Fruit fly (Drosophila melanogaster) whole organism, embryonic: ENCODE data around the gene edin.

Experiments
- Bteb2 ChIP-seq: fragments of 200-800 bp; sonication (Bioruptor generic); optimal IDR thresholded peaks from 2 replicates; lab custom pipeline; 2016; ENCODE audit warnings: missing biosample characterization, missing genetic modification characterization
- C15 ChIP-seq: fragments of 200-800 bp; sonication (Bioruptor generic); IDR thresholded peaks from 3 replicates; pipeline ENCODE4 v1.3.6; 2022; ENCODE audit warnings: missing biosample characterization, missing genetic modification characterization
- CG10147 ChIP-seq: fragments of 200-800 bp; sonication (Bioruptor generic); optimal IDR thresholded peaks from 2 replicates; lab custom pipeline; 2019; ENCODE audit warnings: missing biosample characterization, mild to moderate bottlenecking, missing genetic modification characterization, moderate library complexity
- CG11560 ChIP-seq: fragments of 200-800 bp; sonication (Bioruptor generic); IDR thresholded peaks from 3 replicates; pipeline ENCODE4 v1.3.6; 2022; ENCODE audit warnings: missing biosample characterization, missing genetic modification characterization
- CG12219 ChIP-seq: fragments of 200-800 bp; sonication (Bioruptor generic); optimal IDR thresholded peaks from 3 replicates; lab custom pipeline; 2018; ENCODE audit warnings: missing biosample characterization, mild to moderate bottlenecking, missing genetic modification characterization
- CG1233 ChIP-seq: fragments of 200-800 bp; sonication (Bioruptor generic); optimal IDR thresholded peaks from 4 replicates; lab custom pipeline; 2018; ENCODE audit warnings: missing biosample characterization, mild to moderate bottlenecking, missing genetic modification characterization
- CG12769 ChIP-seq: fragments of 200-800 bp; sonication (Bioruptor generic); optimal IDR thresholded peaks from 2 replicates; lab custom pipeline; 2019; ENCODE audit warnings: missing biosample characterization, mild to moderate bottlenecking, missing genetic modification characterization, moderate library complexity
- CG14050 ChIP-seq: fragments of 200-800 bp; sonication (Bioruptor generic); IDR thresholded peaks from 3 replicates; pipeline ENCODE4 v1.3.6; 2022; ENCODE audit warnings: missing biosample characterization, missing genetic modification characterization
- CG17186 ChIP-seq: fragments of 200-800 bp; sonication (Bioruptor generic); optimal IDR thresholded peaks from 3 replicates; lab custom pipeline; 2017; ENCODE audit warnings: missing biosample characterization, missing genetic modification reagents, missing genetic modification characterization
- CG17328 ChIP-seq: fragments of 200-800 bp; sonication (Bioruptor generic); IDR thresholded peaks from 2 replicates; pipeline ENCODE4 v1.3.6; 2022; ENCODE audit warnings: missing biosample characterization, missing genetic modification characterization
- CG17912 ChIP-seq: fragments of 200-800 bp; sonication (Bioruptor generic); optimal IDR thresholded peaks from 2 replicates; lab custom pipeline; 2018; ENCODE audit warnings: missing biosample characterization, mild to moderate bottlenecking, missing genetic modification characterization
- CG18764 ChIP-seq: fragments of 200-800 bp; sonication (Bioruptor generic); optimal IDR thresholded peaks from 3 replicates; lab custom pipeline; 2016; ENCODE audit warnings: missing biosample characterization, missing genetic modification characterization
- CG2875 ChIP-seq: fragments of 200-800 bp; sonication (Bioruptor generic); optimal IDR thresholded peaks from 2 replicates; lab custom pipeline; 2017; ENCODE audit warnings: missing biosample characterization, mild to moderate bottlenecking, missing genetic modification characterization, missing genetic modification reagents
- CG3065 ChIP-seq: fragments of 200-800 bp; sonication (Bioruptor generic); optimal IDR thresholded peaks from 2 replicates; lab custom pipeline; 2016; ENCODE audit warnings: missing biosample characterization, missing genetic modification characterization
- CG6791 ChIP-seq: fragments of 200-800 bp; sonication (Bioruptor generic); IDR thresholded peaks from 3 replicates; pipeline ENCODE4 v1.3.6; 2022; ENCODE audit warnings: missing biosample characterization, missing genetic modification characterization; ENCODE audit not compliant: partially characterized antibody
- CG7745 ChIP-seq: fragments of 200-800 bp; sonication (Bioruptor generic); optimal IDR thresholded peaks from 2 replicates; lab custom pipeline; 2018; ENCODE audit warnings: missing biosample characterization, mild to moderate bottlenecking, missing genetic modification characterization, moderate library complexity
- CG7987 ChIP-seq: fragments of 200-800 bp; sonication (Bioruptor generic); optimal IDR thresholded peaks from 2 replicates; lab custom pipeline; 2018; ENCODE audit warnings: missing biosample characterization, mild to moderate bottlenecking, missing genetic modification characterization, moderate library complexity
- CG9437 ChIP-seq: fragments of 200-800 bp; sonication (Bioruptor generic); optimal IDR thresholded peaks from 2 replicates; lab custom pipeline; 2018; ENCODE audit warnings: missing biosample characterization, mild to moderate bottlenecking, missing genetic modification characterization
- CG9797 ChIP-seq: fragments of 200-800 bp; sonication (Bioruptor generic); optimal IDR thresholded peaks from 3 replicates; lab custom pipeline; 2018; ENCODE audit warnings: missing biosample characterization, mild to moderate bottlenecking, missing genetic modification characterization
- Dp ChIP-seq: fragments of 200-800 bp; sonication (Bioruptor generic); optimal IDR thresholded peaks from 2 replicates; lab custom pipeline; 2018; ENCODE audit warnings: missing biosample characterization, mild to moderate bottlenecking, missing genetic modification characterization, moderate library complexity
- Ets97D ChIP-seq: fragments of 200-800 bp; sonication (Bioruptor generic); optimal IDR thresholded peaks from 3 replicates; lab custom pipeline; 2016; ENCODE audit warnings: missing biosample characterization, missing genetic modification characterization
- Gsc ChIP-seq: fragments of 200-800 bp; sonication (Bioruptor generic); IDR thresholded peaks from 2 replicates; pipeline ENCODE4 v1.3.6; 2022; ENCODE audit warnings: missing biosample characterization, missing genetic modification characterization
- HLHmδ ChIP-seq: fragments of 200-800 bp; sonication (Bioruptor generic); optimal IDR thresholded peaks from 2 replicates; lab custom pipeline; 2018; ENCODE audit warnings: missing biosample characterization, mild to moderate bottlenecking, missing genetic modification characterization, moderate library complexity
- Hand ChIP-seq: fragments of 200-800 bp; sonication (Bioruptor generic); optimal IDR thresholded peaks from 2 replicates; lab custom pipeline; 2017; ENCODE audit warnings: mild to moderate bottlenecking, missing biosample characterization, missing genetic modification reagents, missing genetic modification characterization
- Hsf ChIP-seq: fragments of 200-800 bp; sonication (Bioruptor generic); optimal IDR thresholded peaks from 3 replicates; lab custom pipeline; 2016; ENCODE audit warnings: missing biosample characterization, missing genetic modification characterization
- MESR4 ChIP-seq: fragments of 200-800 bp; sonication (Bioruptor generic); optimal IDR thresholded peaks from 2 replicates; lab custom pipeline; 2018; ENCODE audit warnings: missing biosample characterization, mild to moderate bottlenecking, missing genetic modification characterization, moderate library complexity
- Med ChIP-seq: fragments of 200-800 bp; sonication (Bioruptor generic); peaks from one replicate; lab custom pipeline; 2016; ENCODE audit warnings: missing biosample characterization, missing genetic modification characterization, mild to moderate bottlenecking, inconsistent platforms, moderate library complexity
- Myb ChIP-seq: fragments of 200-800 bp; sonication (Bioruptor generic); optimal IDR thresholded peaks from 2 replicates; lab custom pipeline; 2016; ENCODE audit warnings: missing biosample characterization, missing genetic modification characterization
- Ravus ChIP-seq: fragments of 200-800 bp; sonication (Bioruptor generic); IDR thresholded peaks from 2 replicates; pipeline ENCODE4 v1.3.6; 2022; ENCODE audit warnings: missing biosample characterization, missing genetic modification characterization
- Sry-δ ChIP-seq: fragments of 200-800 bp; sonication (Bioruptor generic); optimal IDR thresholded peaks from 2 replicates; lab custom pipeline; 2016; ENCODE audit warnings: missing biosample characterization, missing genetic modification characterization
- ato ChIP-seq: fragments of 200-800 bp; sonication (Bioruptor generic); IDR thresholded peaks from 2 replicates; pipeline ENCODE4 v1.3.6; 2022; ENCODE audit warnings: missing biosample characterization, missing genetic modification characterization; ENCODE audit not compliant: partially characterized antibody
- chinmo ChIP-seq: fragments of 200-800 bp; sonication (Bioruptor generic); IDR thresholded peaks from 4 replicates; pipeline ENCODE4 v1.3.6; 2022; ENCODE audit warnings: missing biosample characterization, missing genetic modification characterization; ENCODE audit not compliant: partially characterized antibody
- crol ChIP-seq: fragments of 200-800 bp; sonication (Bioruptor generic); IDR thresholded peaks from 2 replicates; pipeline ENCODE4 v1.3.6; 2022; ENCODE audit warnings: missing biosample characterization, missing genetic modification characterization
- danr ChIP-seq: fragments of 200-800 bp; sonication (Bioruptor generic); IDR thresholded peaks from 2 replicates; pipeline ENCODE4 v1.3.6; 2022; ENCODE audit warnings: missing biosample characterization, missing genetic modification characterization
- disco-r ChIP-seq: fragments of 200-800 bp; sonication (Bioruptor generic); optimal IDR thresholded peaks from 2 replicates; lab custom pipeline; 2016; ENCODE audit warnings: missing biosample characterization, missing genetic modification characterization
- dpn ChIP-seq, 2 experiments: fragments of 200-800 bp; sonication (Bioruptor generic); optimal IDR thresholded peaks; 3 replicates each; lab custom pipeline; 2016; ENCODE audit warnings: missing biosample characterization in 2 of 2, missing genetic modification characterization in 2 of 2
- dysf ChIP-seq: fragments of 200-800 bp; sonication (Bioruptor generic); IDR thresholded peaks from 3 replicates; pipeline ENCODE4 v1.3.6; 2022; ENCODE audit warnings: missing biosample characterization, missing genetic modification characterization
- fu2 ChIP-seq: fragments of 200-800 bp; sonication (Bioruptor generic); optimal IDR thresholded peaks from 2 replicates; lab custom pipeline; 2016; ENCODE audit warnings: missing biosample characterization, missing genetic modification characterization
- ind ChIP-seq: fragments of 200-800 bp; sonication (Bioruptor generic); optimal IDR thresholded peaks from 3 replicates; lab custom pipeline; 2016; ENCODE audit warnings: missing biosample characterization, missing genetic modification characterization
- kah ChIP-seq: fragments of 200-800 bp; sonication (Bioruptor generic); optimal IDR thresholded peaks from 2 replicates; lab custom pipeline; 2018; ENCODE audit warnings: missing biosample characterization, mild to moderate bottlenecking, missing genetic modification characterization
- klu ChIP-seq: fragments of 200-800 bp; sonication (Bioruptor generic); IDR thresholded peaks from 2 replicates; pipeline ENCODE4 v1.3.6; 2022; ENCODE audit warnings: missing biosample characterization, missing genetic modification characterization
- knrl ChIP-seq: fragments of 200-800 bp; sonication (Bioruptor generic); IDR thresholded peaks from 3 replicates; pipeline ENCODE4 v1.3.6; 2022; ENCODE audit warnings: missing biosample characterization, missing genetic modification characterization; ENCODE audit not compliant: partially characterized antibody
- lmd ChIP-seq: fragments of 200-800 bp; sonication (Bioruptor generic); IDR thresholded peaks from 2 replicates; pipeline ENCODE4 v1.3.6; 2022; ENCODE audit warnings: missing biosample characterization, missing genetic modification characterization
- otp ChIP-seq: fragments of 200-800 bp; sonication (Bioruptor generic); IDR thresholded peaks from 3 replicates; pipeline ENCODE4, ENCODE4 v1.3.6; 2022; ENCODE audit warnings: missing biosample characterization, missing genetic modification characterization
- prd ChIP-seq, 3 experiments: fragments of >200 bp in 2 of 3; fragments of 200-800 bp in 1 of 3; sonication (Bioruptor generic) in 1 of 3; optimal IDR thresholded peaks in 2 of 3; IDR thresholded peaks in 1 of 3; 2 replicates in 2 of 3; 3 replicates in 1 of 3; pipeline versions ENCODE4 v1.3.6 to Lab custom; 2017 to 2022; ENCODE audit warnings: missing biosample characterization in 1 of 3, missing genetic modification characterization in 1 of 3
- schlank ChIP-seq: fragments of 200-800 bp; sonication (Bioruptor generic); optimal IDR thresholded peaks from 2 replicates; lab custom pipeline; 2018; ENCODE audit warnings: missing biosample characterization, mild to moderate bottlenecking, missing genetic modification characterization
- sim ChIP-seq: fragments of 200-800 bp; sonication (Bioruptor generic); IDR thresholded peaks from 2 replicates; pipeline ENCODE4 v1.3.6; 2022; ENCODE audit warnings: missing biosample characterization, missing genetic modification characterization
- slou ChIP-seq: fragments of 200-800 bp; sonication (Bioruptor generic); optimal IDR thresholded peaks from 3 replicates; lab custom pipeline; 2016; ENCODE audit warnings: missing biosample characterization, missing genetic modification characterization
- tgo ChIP-seq: fragments of 200-800 bp; sonication (Bioruptor generic); IDR thresholded peaks from 3 replicates; pipeline ENCODE4 v1.3.6; 2022; ENCODE audit warnings: missing biosample characterization, missing genetic modification characterization
- zen ChIP-seq: fragments of 200-800 bp; sonication (Bioruptor generic); optimal IDR thresholded peaks from 3 replicates; lab custom pipeline; 2018; ENCODE audit warnings: missing biosample characterization, mild to moderate bottlenecking, missing genetic modification characterization, moderate library complexity

The edin gene

dm6 chr3L:17474711-17475451 lies 19.8 kb upstream of the edin start, which contains the start of the genes UQCR-Q and CG46525 (continued):
- TF ChIP-seq Bteb2 (GFP tag; lab: Kevin White, UChicago) (no peak), Myb (peak; percentile 68), knrl (GFP tag; lab: Robert Waterston, UW) (peak; percentile 22; the same call in 1 of the 3 replicates), CG18764 (no peak), disco-r (no peak), Hand (GFP tag; lab: Kevin White, UChicago) (no peak), CG10147 (no peak), prd (optimal IDR thresholded peaks at IDR 0.05; lab: Kevin White, UChicago) (no peak), prd (GFP tag; IDR thresholded peaks at IDR 0.05; lab: Robert Waterston, UW) (no peak), CG17912 (peak; percentile 70), CG7987 (GFP tag; lab: Kevin White, UChicago) (peak; percentile 8), Med (GFP tag; lab: Kevin White, UChicago) (peak; percentile 81), ato (GFP tag; lab: Robert Waterston, UW) (no peak), Sry-δ (peak; percentile 47), CG9797 (peak; percentile 93), Gsc (GFP tag; lab: Robert Waterston, UW) (no peak), schlank (no peak), kah (no peak), zen (tag; lab: Kevin White, UChicago) (peak; percentile 45), ind (GFP tag; lab: Kevin White, UChicago) (no peak), chinmo (peak; percentile 33; the same call in 1 of the 4 replicates), CG1233 (GFP tag; lab: Kevin White, UChicago) (no peak), CG3065 (GFP tag; lab: Kevin White, UChicago) (no peak), CG2875 (no peak), CG17328 (GFP tag; lab: Robert Waterston, UW) (no peak), CG6791 (GFP tag; lab: Robert Waterston, UW) (no peak), dpn (GFP tag; optimal IDR thresholded peaks at IDR 0.05; lab: Kevin White, UChicago) (no peak), CG11560 (no peak), danr (GFP tag; lab: Robert Waterston, UW) (no peak), otp (GFP tag; lab: Robert Waterston, UW) (no peak), CG12769 (tag; lab: Kevin White, UChicago) (peak; percentile 48), slou (no peak), HLHmδ (no peak), klu (GFP tag; lab: Robert Waterston, UW) (no peak), Ravus (GFP tag; lab: Robert Waterston, UW) (no peak), lmd (GFP tag; lab: Robert Waterston, UW) (no peak), tgo (no peak), fu2 (no peak), Hsf (GFP tag; lab: Kevin White, UChicago) (no peak), CG12219 (GFP tag; lab: Kevin White, UChicago) (no peak), Dp (GFP tag; lab: Kevin White, UChicago) (peak; percentile 82), dysf (GFP tag; lab: Robert Waterston, UW) (no peak), sim (GFP tag; lab: Robert Waterston, UW) (no peak), crol (GFP tag; lab: Robert Waterston, UW) (no peak), CG9437 (GFP tag; lab: Kevin White, UChicago) (no peak), CG7745 (tag; lab: Kevin White, UChicago) (no peak), MESR4 (GFP tag; lab: Kevin White, UChicago) (peak; percentile 88), Ets97D (GFP tag; lab: Kevin White, UChicago) (peak; percentile 81), CG17186 (GFP tag; lab: Kevin White, UChicago) (no peak), C15 (GFP tag; lab: Robert Waterston, UW) (no peak), CG14050 (GFP tag; lab: Robert Waterston, UW) (no peak)
